Worm (Caenorhabditis elegans) whole organism, L4 larva: ENCODE measurements around the gene gbf-1.

Experiments
- F49E8.2 ChIP-seq: sonication (generic microtip); optimal IDR thresholded peaks from 2 replicates; lab custom pipeline; 2016; ENCODE audit warnings: missing compliant biosample characterization, mild to moderate bottlenecking, missing genetic modification characterization, borderline replicate concordance
- Y5F2A.4 ChIP-seq: fragments of 200-800 bp; sonication (Bioruptor generic); optimal IDR thresholded peaks from 2 replicates; lab custom pipeline; 2018; ENCODE audit warnings: mild to moderate bottlenecking, missing genetic modification characterization, missing compliant biosample characterization
- ZK546.5 ChIP-seq, 2 experiments: sonication (generic microtip); optimal IDR thresholded peaks; 2 replicates each; lab custom pipeline; 2017; ENCODE audit warnings: missing biosample characterization in 2 of 2, missing genetic modification characterization in 2 of 2
- dmd-8 ChIP-seq: fragments of 200-800 bp; sonication (Bioruptor generic); IDR thresholded peaks from 2 replicates; pipeline ENCODE4 v1.3.6; 2022; ENCODE audit warnings: missing genetic modification characterization, missing compliant biosample characterization
- mep-1 ChIP-seq: fragments of 150-350 bp; sonication (generic microtip); optimal IDR thresholded peaks from 3 replicates; lab custom pipeline; 2014; ENCODE audit warnings: missing biosample characterization, missing genetic modification characterization
- nhr-11 ChIP-seq: fragments of 150-350 bp; optimal IDR thresholded peaks from 2 replicates; lab custom pipeline; 2014; ENCODE audit warnings: missing biosample characterization, missing genetic modification characterization
- nhr-41 ChIP-seq: fragments of 200-800 bp; sonication (Bioruptor generic); IDR thresholded peaks from 2 replicates; pipeline ENCODE4 v1.3.6; 2022; ENCODE audit warnings: missing genetic modification reagents, missing genetic modification characterization, missing compliant biosample characterization
- pha-4 ChIP-seq, 2 experiments: fragments of 150-350 bp in 1 of 2; fragments of 200-800 bp in 1 of 2; sonication (Bioruptor generic) in 1 of 2; IDR thresholded peaks in 1 of 2; optimal IDR thresholded peaks in 1 of 2; 2 replicates each; pipeline versions ENCODE4 v1.3.6 to Lab custom; 2014 to 2022; ENCODE audit warnings: missing genetic modification characterization in 2 of 2, missing genetic modification reagents in 2 of 2, missing biosample characterization in 1 of 2, missing compliant biosample characterization in 1 of 2
- snpc-4 ChIP-seq: fragments of 150-350 bp; optimal IDR thresholded peaks from 2 replicates; lab custom pipeline; 2014; ENCODE audit warnings: missing biosample characterization, missing genetic modification characterization
- tag-97 ChIP-seq: fragments of 200-800 bp; sonication (Bioruptor generic); IDR thresholded peaks from 2 replicates; pipeline ENCODE4 v1.3.6; 2022; ENCODE audit warnings: missing genetic modification characterization, missing compliant biosample characterization
- unc-62 ChIP-seq, 3 experiments: fragments of 150-350 bp in 1 of 3; sonication (generic microtip); optimal IDR thresholded peaks in 2 of 3; peaks in 1 of 3; 1 replicate in 1 of 3; 2 replicates in 2 of 3; lab custom pipeline; 2014 to 2017; ENCODE audit warnings: missing biosample characterization in 3 of 3, missing genetic modification characterization in 3 of 3, missing genetic modification reagents in 3 of 3, missing genotype in 1 of 3
- ztf-11 ChIP-seq: fragments of 150-350 bp; optimal IDR thresholded peaks from 2 replicates; lab custom pipeline; 2014; ENCODE audit warnings: missing biosample characterization, missing genetic modification characterization

ce11 chrIII:11718548-11718947 lies 54.9 kb downstream of the gbf-1 start, which contains the start of gene Y41C4A.9:
- TF ChIP-seq mep-1 (tag; lab: Kevin White, UChicago), result no peak
- TF ChIP-seq F49E8.2 (tag; lab: Kevin White, UChicago), result no peak
- TF ChIP-seq snpc-4, result no peak
- no peak for TF ChIP-seq ZK546.5 (tag; optimal IDR thresholded peaks at IDR 0.05; lab: Kevin White, UChicago)
- no peak for TF ChIP-seq unc-62 (GFP tag; optimal IDR thresholded peaks at IDR 0.05 in 1 of 2; lab: Kevin White, UChicago)
- TF ChIP-seq unc-62 (tag; optimal IDR thresholded peaks at IDR 0.05; lab: Kevin White, UChicago), result no peak
- TF ChIP-seq nhr-11 (tag; lab: Kevin White, UChicago), result no peak
- no peak for TF ChIP-seq ztf-11 (tag; lab: Kevin White, UChicago)
- no peak for TF ChIP-seq dmd-8 (GFP tag; lab: Robert Waterston, UW)
- TF ChIP-seq pha-4 (GFP tag; IDR thresholded peaks at IDR 0.05; lab: Robert Waterston, UW), result no peak
- no peak for TF ChIP-seq pha-4 (tag; optimal IDR thresholded peaks at IDR 0.05; lab: Kevin White, UChicago)
- no peak for TF ChIP-seq tag-97 (GFP tag; lab: Robert Waterston, UW)
- no peak for TF ChIP-seq Y5F2A.4
- no peak for TF ChIP-seq nhr-41 (GFP tag; lab: Robert Waterston, UW)
